Worm (Caenorhabditis elegans) whole organism, young adult: Measurements from ENCODE around the gene air-1.
A peak's percentile ranks its signal among the peaks of the same experiment; 100 is the strongest.

Experiments
- B0035.1 ChIP-seq: sonication (generic microtip); optimal IDR thresholded peaks from 2 replicates; lab custom pipeline; 2016; ENCODE audit warnings: missing genetic modification characterization, mild to moderate bottlenecking, missing compliant biosample characterization, missing genotype, missing genetic modification reagents
- D2030.7 ChIP-seq: fragments of 200-800 bp; sonication (Bioruptor generic); IDR thresholded peaks from 2 replicates; pipeline ENCODE4 v1.3.6; 2022; ENCODE audit warnings: missing genetic modification reagents, missing genetic modification characterization, missing compliant biosample characterization
- F33H1.4 ChIP-seq: fragments of 200-800 bp; sonication (Bioruptor generic); IDR thresholded peaks from 2 replicates; pipeline ENCODE4 v1.3.6; 2022; ENCODE audit warnings: missing genetic modification reagents, missing genetic modification characterization, missing compliant biosample characterization
- F57A8.1 ChIP-seq: fragments of 200-800 bp; sonication (Bioruptor generic); optimal IDR thresholded peaks from 2 replicates; lab custom pipeline; 2018; ENCODE audit warnings: mild to moderate bottlenecking, missing genetic modification characterization, moderate library complexity, missing compliant biosample characterization
- K11D2.4 ChIP-seq: fragments of 200-800 bp; sonication (Bioruptor generic); IDR thresholded peaks from 2 replicates; pipeline ENCODE4 v1.3.6; 2022; ENCODE audit warnings: missing genetic modification reagents, missing genetic modification characterization, missing compliant biosample characterization
- Y53F4B.3 ChIP-seq: fragments of 200-800 bp; sonication (Bioruptor generic); IDR thresholded peaks from 2 replicates; pipeline ENCODE4 v1.3.6; 2022; ENCODE audit warnings: missing genetic modification reagents, missing genetic modification characterization, missing compliant biosample characterization
- Y53G8AR.9 ChIP-seq: fragments of 200-800 bp; sonication (Bioruptor generic); conservative IDR thresholded peaks from 2 replicates; pipeline ENCODE4 v1.3.6; 2022; ENCODE audit warnings: missing genetic modification reagents, missing genetic modification characterization, missing compliant biosample characterization
- Y56A3A.18 ChIP-seq: fragments of 200-800 bp; sonication (Bioruptor generic); IDR thresholded peaks from 2 replicates; pipeline ENCODE4 v1.3.6; 2022; ENCODE audit warnings: missing genetic modification reagents, missing genetic modification characterization, missing compliant biosample characterization
- atf-7 ChIP-seq: sonication (generic microtip); optimal IDR thresholded peaks from 2 replicates; lab custom pipeline; 2017; ENCODE audit warnings: mild to moderate bottlenecking, missing genetic modification characterization, missing compliant biosample characterization
- attf-5 ChIP-seq: fragments of 200-800 bp; sonication (Bioruptor generic); optimal IDR thresholded peaks from 2 replicates; lab custom pipeline; 2018; ENCODE audit warnings: mild to moderate bottlenecking, missing genetic modification characterization, missing compliant biosample characterization
- attf-6 ChIP-seq: fragments of 200-800 bp; sonication (Bioruptor generic); IDR thresholded peaks from 2 replicates; pipeline ENCODE4 v1.3.6; 2022; ENCODE audit warnings: missing genetic modification reagents, missing genetic modification characterization, missing compliant biosample characterization
- bed-1 ChIP-seq: fragments of 200-800 bp; sonication (Bioruptor generic); IDR thresholded peaks from 2 replicates; pipeline ENCODE4 v1.3.6; 2022; ENCODE audit warnings: missing genetic modification reagents, missing genetic modification characterization, missing compliant biosample characterization
- ccch-3 ChIP-seq: fragments of 200-800 bp; sonication (Bioruptor generic); optimal IDR thresholded peaks from 2 replicates; lab custom pipeline; 2018; ENCODE audit warnings: mild to moderate bottlenecking, missing genetic modification characterization, missing compliant biosample characterization
- ceh-100 ChIP-seq: fragments of 200-800 bp; sonication (Bioruptor generic); IDR thresholded peaks from 2 replicates; pipeline ENCODE4 v1.3.6; 2022; ENCODE audit warnings: missing genetic modification reagents, missing genetic modification characterization, missing compliant biosample characterization
- ceh-27 ChIP-seq: fragments of 200-800 bp; sonication (Bioruptor generic); optimal IDR thresholded peaks from 2 replicates; lab custom pipeline; 2018; ENCODE audit warnings: mild to moderate bottlenecking, missing genetic modification characterization, moderate library complexity, missing compliant biosample characterization
- dpff-1 ChIP-seq: sonication (generic microtip); optimal IDR thresholded peaks from 2 replicates; lab custom pipeline; 2017; ENCODE audit warnings: mild to moderate bottlenecking, missing genetic modification characterization, missing compliant biosample characterization
- egl-18 ChIP-seq: fragments of 200-800 bp; sonication (Bioruptor generic); IDR thresholded peaks from 2 replicates; pipeline ENCODE4 v1.3.6; 2022; ENCODE audit warnings: missing genetic modification reagents, missing genetic modification characterization, missing compliant biosample characterization
- egrh-3 ChIP-seq: fragments of 200-800 bp; sonication (Bioruptor generic); IDR thresholded peaks from 2 replicates; pipeline ENCODE4 v1.3.6; 2022; ENCODE audit warnings: missing genetic modification reagents, missing genetic modification characterization, missing compliant biosample characterization
- fkh-3 ChIP-seq: sonication (generic microtip); optimal IDR thresholded peaks from 2 replicates; lab custom pipeline; 2016; ENCODE audit warnings: mild to moderate bottlenecking, missing genetic modification characterization, missing compliant biosample characterization
- hlh-12 ChIP-seq: sonication (generic microtip); optimal IDR thresholded peaks from 2 replicates; lab custom pipeline; 2016; ENCODE audit warnings: missing genetic modification characterization, missing compliant biosample characterization
- hsf-1 ChIP-seq: fragments of 200-800 bp; sonication (Bioruptor generic); IDR thresholded peaks from 2 replicates; pipeline ENCODE4 v1.3.6; 2022; ENCODE audit warnings: missing genetic modification reagents, missing genetic modification characterization, missing compliant biosample characterization
- lin-26 ChIP-seq: fragments of 200-800 bp; sonication (Bioruptor generic); IDR thresholded peaks from 2 replicates; pipeline ENCODE4 v1.3.6; 2022; ENCODE audit warnings: missing genetic modification reagents, missing genetic modification characterization, missing compliant biosample characterization
- lin-35 ChIP-seq, 3 experiments: fragments of 150-350 bp in 2 of 3; sonication (generic microtip) in 1 of 3; optimal IDR thresholded peaks; 2 replicates each; lab custom pipeline; 2014 to 2018; ENCODE audit warnings: missing biosample characterization in 3 of 3, missing genetic modification characterization in 3 of 3, missing genetic modification reagents in 3 of 3
- lin-40 ChIP-seq: sonication (generic microtip); optimal IDR thresholded peaks from 2 replicates; lab custom pipeline; 2016; ENCODE audit warnings: missing genetic modification characterization, mild to moderate bottlenecking, missing compliant biosample characterization, missing genotype, missing genetic modification reagents
- madf-3 ChIP-seq: fragments of 200-800 bp; sonication (Bioruptor generic); IDR thresholded peaks from 2 replicates; pipeline ENCODE4 v1.3.6; 2022; ENCODE audit warnings: missing genetic modification reagents, missing genetic modification characterization, missing compliant biosample characterization
- madf-6 ChIP-seq: fragments of 200-800 bp; sonication (Bioruptor generic); IDR thresholded peaks from 2 replicates; pipeline ENCODE4 v1.3.6; 2022; ENCODE audit warnings: missing genetic modification reagents, missing genetic modification characterization, missing compliant biosample characterization
- mel-28 ChIP-seq: sonication (generic microtip); optimal IDR thresholded peaks from 2 replicates; lab custom pipeline; 2016; ENCODE audit warnings: borderline replicate concordance, mild to moderate bottlenecking, missing genetic modification characterization, missing compliant biosample characterization
- nfya-2 ChIP-seq: fragments of 200-800 bp; sonication (Bioruptor generic); IDR thresholded peaks from 2 replicates; pipeline ENCODE4 v1.3.6; 2022; ENCODE audit warnings: missing genetic modification reagents, missing genetic modification characterization, missing compliant biosample characterization
- nfyb-1 ChIP-seq: fragments of 200-800 bp; sonication (Bioruptor generic); IDR thresholded peaks from 2 replicates; pipeline ENCODE4 v1.3.6; 2022; ENCODE audit warnings: missing genetic modification reagents, missing genetic modification characterization, missing compliant biosample characterization
- nhr-27 ChIP-seq: fragments of 200-800 bp; sonication (Bioruptor generic); optimal IDR thresholded peaks from 2 replicates; lab custom pipeline; 2018; ENCODE audit warnings: mild to moderate bottlenecking, missing genetic modification characterization, moderate library complexity, missing compliant biosample characterization
- nhr-80 ChIP-seq: sonication (generic microtip); optimal IDR thresholded peaks from 2 replicates; lab custom pipeline; 2016; ENCODE audit warnings: missing genetic modification characterization, missing compliant biosample characterization
- rec-8 ChIP-seq, 2 experiments: sonication (generic microtip); optimal IDR thresholded peaks; 2 replicates each; lab custom pipeline; 2016; ENCODE audit warnings: mild to moderate bottlenecking in 2 of 2, missing genetic modification characterization in 2 of 2, missing genetic modification reagents in 2 of 2, missing genotype in 2 of 2, missing biosample characterization in 1 of 2, missing compliant biosample characterization in 1 of 2, moderate library complexity in 1 of 2
- sdz-38 ChIP-seq: sonication (generic microtip); optimal IDR thresholded peaks from 2 replicates; lab custom pipeline; 2016; ENCODE audit warnings: missing genotype, missing genetic modification characterization, missing compliant biosample characterization
- snpc-1.1 ChIP-seq: sonication (generic microtip); optimal IDR thresholded peaks from 2 replicates; lab custom pipeline; 2017; ENCODE audit warnings: missing genetic modification characterization, mild to moderate bottlenecking, missing compliant biosample characterization, antibody characterized with exemption, moderate library complexity, missing genotype, missing genetic modification reagents; ENCODE audit not compliant: insufficient read depth
- snpc-4 ChIP-seq, 5 experiments: fragments of 150-350 bp in 1 of 5; sonication (generic microtip) in 4 of 5; optimal IDR thresholded peaks; 2 replicates each; lab custom pipeline; 2014 to 2018; ENCODE audit warnings: missing genetic modification characterization in 5 of 5, missing biosample characterization in 3 of 5, antibody characterized with exemption in 2 of 5, mild to moderate bottlenecking in 2 of 5, missing compliant biosample characterization in 2 of 5, missing genotype in 2 of 5, moderate library complexity in 2 of 5, missing genetic modification reagents in 1 of 5
- tlf-1 ChIP-seq: fragments of 200-800 bp; sonication (Bioruptor generic); optimal IDR thresholded peaks from 2 replicates; lab custom pipeline; 2018; ENCODE audit warnings: mild to moderate bottlenecking, missing genetic modification characterization, missing compliant biosample characterization
- unc-62 ChIP-seq: fragments of 150-350 bp; optimal IDR thresholded peaks from 2 replicates; lab custom pipeline; 2014; ENCODE audit warnings: missing biosample characterization, missing genetic modification reagents, missing genetic modification characterization
- zim-3 ChIP-seq: sonication (generic microtip); optimal IDR thresholded peaks from 2 replicates; lab custom pipeline; 2017; ENCODE audit warnings: mild to moderate bottlenecking, missing genetic modification characterization, moderate library complexity, missing compliant biosample characterization
- ztf-25 ChIP-seq: fragments of 200-800 bp; sonication (Bioruptor generic); IDR thresholded peaks from 2 replicates; pipeline ENCODE4 v1.3.6; 2022; ENCODE audit warnings: missing genetic modification reagents, missing genetic modification characterization, missing compliant biosample characterization
- ztf-3 ChIP-seq: fragments of 200-800 bp; sonication (Bioruptor generic); optimal IDR thresholded peaks from 2 replicates; lab custom pipeline; 2018; ENCODE audit warnings: mild to moderate bottlenecking, missing genetic modification characterization, missing compliant biosample characterization

Gene air-1

ce11 chrV:8235331-8235730, 14.0 kb downstream of the air-1 start (continued):
- TF ChIP-seq egrh-3 (0 out of 2 replicates have a peak, but pooled peaks have one; percentile 31), rec-8 (tag; optimal IDR thresholded peaks at IDR 0.05; lab: Kevin White, UChicago) (no peak), zim-3 (tag; lab: Kevin White, UChicago) (no peak), lin-40 (no peak), F57A8.1 (GFP tag; lab: Kevin White, UChicago) (no peak), B0035.1 (tag; lab: Kevin White, UChicago) (no peak), Y56A3A.18 (GFP tag; lab: Robert Waterston, UW) (0 out of 2 replicates have a peak, but pooled peaks have one; percentile 36), ceh-27 (GFP tag; lab: Kevin White, UChicago) (peak; percentile 38), bed-1 (GFP tag; lab: Robert Waterston, UW) (no peak), attf-5 (GFP tag; lab: Kevin White, UChicago) (no peak), attf-6 (GFP tag; lab: Robert Waterston, UW) (0 out of 2 replicates have a peak, but pooled peaks have one; percentile 29), fkh-3 (no peak), Y53F4B.3 (GFP tag; lab: Robert Waterston, UW) (no peak), hlh-12 (no peak), hsf-1 (GFP tag; lab: Robert Waterston, UW) (no peak), snpc-4 (GFP tag; optimal IDR thresholded peaks at IDR 0.05; lab: Kevin White, UChicago) (peak; percentile 61), snpc-4 (tag; optimal IDR thresholded peaks at IDR 0.05; lab: Kevin White, UChicago) (peak in 3 of 4 experiments; percentile 73 to 91 (median 76)), unc-62 (GFP tag; lab: Kevin White, UChicago) (no peak), ztf-3 (GFP tag; lab: Kevin White, UChicago) (no peak), dpff-1 (tag; lab: Kevin White, UChicago) (no peak), ccch-3 (GFP tag; lab: Kevin White, UChicago) (no peak), K11D2.4 (GFP tag; lab: Robert Waterston, UW) (no peak), F33H1.4 (GFP tag; lab: Robert Waterston, UW) (peak; percentile 18; the same call in 1 of the 2 replicates), ztf-25 (GFP tag; lab: Robert Waterston, UW) (no peak), lin-35 (GFP tag; optimal IDR thresholded peaks at IDR 0.05; lab: Kevin White, UChicago) (no peak), atf-7 (tag; lab: Kevin White, UChicago) (no peak), lin-26 (GFP tag; lab: Robert Waterston, UW) (no peak), nhr-27 (tag; lab: Kevin White, UChicago) (no peak), nfyb-1 (GFP tag; lab: Robert Waterston, UW) (peak; percentile 72; the same call in 1 of the 2 replicates), Y53G8AR.9 (GFP tag; lab: Robert Waterston, UW) (no peak), nfya-2 (no peak), nhr-80 (peak; percentile 36), snpc-1.1 (tag; lab: Kevin White, UChicago) (peak; percentile 14)

ce11 chrV:8238290-8238689, 17.0 kb downstream of the air-1 start, which contains the start of gene rol-3:
Gene rol-3 (minus strand): TSS chrV:8238409.
- TF ChIP-seq tlf-1 (GFP tag; lab: Kevin White, UChicago) (no peak), hsf-1 (GFP tag; lab: Robert Waterston, UW) (no peak), D2030.7 (GFP tag; lab: Robert Waterston, UW) (no peak), ceh-100 (GFP tag; lab: Robert Waterston, UW) (no peak), madf-3 (GFP tag; lab: Robert Waterston, UW) (no peak), lin-35 (GFP tag; optimal IDR thresholded peaks at IDR 0.05; lab: Kevin White, UChicago) (no peak), sdz-38 (tag; lab: Kevin White, UChicago) (no peak), mel-28 (tag; lab: Kevin White, UChicago) (no peak), madf-6 (GFP tag; lab: Robert Waterston, UW) (no peak), egl-18 (GFP tag; lab: Robert Waterston, UW) (no peak)
